Fruit fly (Drosophila melanogaster): ENCODE results near the gene CG5157.

dm6 chr3L:16159161-16160072, 21.7 kb upstream of the CG5157 start:
- TF ChIP-seq kay (GFP tag; ENCODE audit: borderline replicate concordance) = peak; percentile 94
- TF ChIP-seq Crg-1 (GFP tag; optimal IDR thresholded peaks at IDR 0.05) = no peak
- TF ChIP-seq Mnt (GFP tag; optimal IDR thresholded peaks at IDR 0.05) = no peak
- TF ChIP-seq ovo (GFP tag; optimal IDR thresholded peaks at IDR 0.05) = no peak
- no peak for TF ChIP-seq CG33017 (tag; optimal IDR thresholded peaks at IDR 0.05)
